1 fruit fly cellular context compared by ENCODE assay signal in genomic region chr2L:20923088-20923571, dm6.
TF ChIP-seq lines count a peak whose summit lies in the region.

No protein-coding gene starts in this region.

TF ChIP-seq in whole organism, embryonic, 481 proteins besides CTCF, POLR2A, EP300 and RAD21 (continued from another document):
- no peak for TF ChIP-seq fd96Cb (tag; optimal IDR thresholded peaks at IDR 0.05; lab: Kevin White, UChicago)
- TF ChIP-seq CG31388 (GFP tag; optimal IDR thresholded peaks at IDR 0.05; lab: Kevin White, UChicago): no peak
- no peak for TF ChIP-seq CG34376 (GFP tag; optimal IDR thresholded peaks at IDR 0.05; lab: Kevin White, UChicago)
- TF ChIP-seq CG30403 (GFP tag; optimal IDR thresholded peaks at IDR 0.05; lab: Kevin White, UChicago): no peak
- no peak for TF ChIP-seq CG1647 (GFP tag; optimal IDR thresholded peaks at IDR 0.05; lab: Kevin White, UChicago)
- TF ChIP-seq crp (GFP tag; optimal IDR thresholded peaks at IDR 0.05; lab: Kevin White, UChicago): peak in 1 of 2 experiments; percentile 79
- no peak for TF ChIP-seq CG2712 (tag; optimal IDR thresholded peaks at IDR 0.05; lab: Kevin White, UChicago)
- no peak for TF ChIP-seq CG12104 (GFP tag; optimal IDR thresholded peaks at IDR 0.05; lab: Kevin White, UChicago)
- TF ChIP-seq sima (GFP tag; optimal IDR thresholded peaks at IDR 0.05; lab: Kevin White, UChicago): no peak
- peak; percentile 32 for TF ChIP-seq Myb (GFP tag; optimal IDR thresholded peaks at IDR 0.05; lab: Kevin White, UChicago)
- no peak for TF ChIP-seq Doc3 (GFP tag; IDR thresholded peaks at IDR 0.05; lab: Robert Waterston, UW; ENCODE audit: partially characterized antibody)
- TF ChIP-seq CG10267 (tag; optimal IDR thresholded peaks at IDR 0.05; lab: Kevin White, UChicago): no peak
- peak; percentile 72 for TF ChIP-seq sens (GFP tag; lab: Kevin White, UChicago)
- peak; percentile 77 for TF ChIP-seq CG3065 (GFP tag; optimal IDR thresholded peaks at IDR 0.05; lab: Kevin White, UChicago)
- TF ChIP-seq Med (GFP tag; lab: Kevin White, UChicago): no peak
- no peak for TF ChIP-seq sens-2 (GFP tag; IDR thresholded peaks at IDR 0.05; lab: Robert Waterston, UW)
- TF ChIP-seq CG17802 (tag; optimal IDR thresholded peaks at IDR 0.05; lab: Kevin White, UChicago): peak; percentile 76
- 0 out of 3 replicates have a peak, but pooled peaks have one; percentile 7 for TF ChIP-seq CG7963 (GFP tag; IDR thresholded peaks at IDR 0.05; lab: Robert Waterston, UW; ENCODE audit: partially characterized antibody)
- peak; percentile 27 for TF ChIP-seq Dp (GFP tag; optimal IDR thresholded peaks at IDR 0.05; lab: Kevin White, UChicago)
- no peak for TF ChIP-seq dati (GFP tag; IDR thresholded peaks at IDR 0.05; lab: Robert Waterston, UW)
- TF ChIP-seq CG31441 (GFP tag; IDR thresholded peaks at IDR 0.05; lab: Robert Waterston, UW): no peak
- TF ChIP-seq eyg (GFP tag; optimal IDR thresholded peaks at IDR 0.05; lab: Kevin White, UChicago): no peak
- TF ChIP-seq twi (tag; optimal IDR thresholded peaks at IDR 0.05; lab: Kevin White, UChicago): no peak
- TF ChIP-seq CG13624 (GFP tag; optimal IDR thresholded peaks at IDR 0.05; lab: Kevin White, UChicago): no peak
TF ChIP-seq in whole organism, embryonic: peak in this region for 11.
